Fruit fly (Drosophila melanogaster): Measurements from ENCODE around the gene pinta.

The pinta gene

dm6 chr3R:22411879-22412587 lies 12.7 kb downstream of the pinta start:
- TF ChIP-seq kay (GFP tag; ENCODE audit: borderline replicate concordance) (peak; percentile 14), CG5204 (GFP tag; optimal IDR thresholded peaks at IDR 0.05) (no peak), cnc (optimal IDR thresholded peaks at IDR 0.05) (no peak), CG7101 (tag; optimal IDR thresholded peaks at IDR 0.05) (no peak), CG12768 (GFP tag; optimal IDR thresholded peaks at IDR 0.05) (peak; percentile 7), Clk (GFP tag; optimal IDR thresholded peaks at IDR 0.05) (no peak), Crg-1 (GFP tag; optimal IDR thresholded peaks at IDR 0.05) (no peak), cic (GFP tag; optimal IDR thresholded peaks at IDR 0.05) (peak; percentile 55), CG11617 (GFP tag; optimal IDR thresholded peaks at IDR 0.05) (no peak), ovo (GFP tag; optimal IDR thresholded peaks at IDR 0.05) (no peak), tj (GFP tag; optimal IDR thresholded peaks at IDR 0.05) (no peak), CG33017 (tag; optimal IDR thresholded peaks at IDR 0.05) (no peak), Hr96 (GFP tag; optimal IDR thresholded peaks at IDR 0.05) (peak; percentile 12), CG7045 (GFP tag; optimal IDR thresholded peaks at IDR 0.05) (no peak), Mnt (GFP tag; optimal IDR thresholded peaks at IDR 0.05) (peak; percentile 20), toe (GFP tag; optimal IDR thresholded peaks at IDR 0.05) (no peak)

DNA sequence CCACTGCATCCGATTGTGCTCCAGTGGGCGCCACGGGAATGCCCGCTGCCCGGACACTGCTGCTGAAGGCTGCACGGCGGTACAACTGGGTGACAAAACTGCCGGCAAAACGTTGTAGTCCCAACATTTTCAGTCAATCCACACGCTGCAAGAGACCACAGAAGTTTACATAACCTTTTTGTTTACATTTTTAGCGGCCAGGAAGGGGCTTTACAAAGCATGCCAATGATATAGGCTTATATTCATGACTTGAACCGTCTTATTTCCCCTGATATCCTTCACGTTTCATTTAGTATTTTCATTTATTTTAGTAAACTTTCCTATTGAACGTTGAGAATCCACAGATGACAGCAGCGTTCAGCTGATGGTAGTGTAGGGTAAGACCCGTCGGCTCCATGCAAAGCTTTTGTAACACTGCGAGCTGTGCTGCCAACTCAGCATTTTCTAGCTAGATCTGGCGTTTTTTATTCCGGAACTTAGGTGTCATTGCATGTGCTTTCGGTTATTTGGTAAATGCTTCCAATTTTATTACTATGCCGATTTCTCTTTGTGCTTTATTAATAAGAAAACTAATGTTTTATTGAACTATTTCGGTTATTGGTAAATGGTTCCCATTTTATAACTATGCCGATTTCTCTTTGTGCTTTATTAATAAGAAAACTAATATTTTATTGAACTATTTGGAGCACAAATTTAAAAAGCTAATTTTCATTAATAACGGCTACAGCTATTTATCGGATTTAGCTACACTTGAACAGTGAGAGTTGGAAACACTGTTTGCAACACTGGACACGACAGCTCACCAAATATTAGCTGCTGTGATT lies 14.0 kb downstream of the pinta start, which contains the start of the genes CG13850 and lqfR:
Gene CG13850 (minus strand): TSS at position 379 of the 824 bp plus-strand sequence.
Gene lqfR (plus strand): TSS at position 765 of the 824 bp plus-strand sequence.
- TF ChIP-seq pad (GFP tag; optimal IDR thresholded peaks at IDR 0.05) (peak; percentile 87), CG7101 (tag; optimal IDR thresholded peaks at IDR 0.05) (peak; percentile 81), cnc (optimal IDR thresholded peaks at IDR 0.05) (no peak), ovo (GFP tag; optimal IDR thresholded peaks at IDR 0.05) (peak; percentile 80), Clk (GFP tag; optimal IDR thresholded peaks at IDR 0.05) (peak; percentile 73), CG11617 (GFP tag; optimal IDR thresholded peaks at IDR 0.05) (peak; percentile 84), kay (GFP tag; ENCODE audit: borderline replicate concordance) (peak; percentile 95), Mnt (GFP tag; optimal IDR thresholded peaks at IDR 0.05) (peak; percentile 77), Crg-1 (GFP tag; optimal IDR thresholded peaks at IDR 0.05) (peak; percentile 89), CG14711 (tag; optimal IDR thresholded peaks at IDR 0.05) (peak; percentile 65), CG1620 (GFP tag; optimal IDR thresholded peaks at IDR 0.05) (peak; percentile 88), CG5204 (GFP tag; optimal IDR thresholded peaks at IDR 0.05) (peak; percentile 85), CG33017 (tag; optimal IDR thresholded peaks at IDR 0.05) (peak; percentile 61), CG7045 (GFP tag; optimal IDR thresholded peaks at IDR 0.05) (peak; percentile 69), CG12768 (GFP tag; optimal IDR thresholded peaks at IDR 0.05) (peak; percentile 88), toe (GFP tag; optimal IDR thresholded peaks at IDR 0.05) (peak; percentile 92), bab1 (GFP tag; optimal IDR thresholded peaks at IDR 0.05) (peak; percentile 25), cic (GFP tag; optimal IDR thresholded peaks at IDR 0.05) (peak; percentile 49), Hr96 (GFP tag; optimal IDR thresholded peaks at IDR 0.05) (peak; percentile 84), tj (GFP tag; optimal IDR thresholded peaks at IDR 0.05) (peak; percentile 57)

dm6 chr3R:22405639-22406038 lies 19.1 kb downstream of the pinta start, which contains the start of gene CG13855:
Gene CG13855, plus strand, starts transcription at chr3R:22405939.
- no peak for TF ChIP-seq bab1 (GFP tag; optimal IDR thresholded peaks at IDR 0.05)
- no peak for TF ChIP-seq cnc (optimal IDR thresholded peaks at IDR 0.05)
- no peak for TF ChIP-seq toe (GFP tag; optimal IDR thresholded peaks at IDR 0.05)
- TF ChIP-seq Crg-1 (GFP tag; optimal IDR thresholded peaks at IDR 0.05) = no peak
- no peak for TF ChIP-seq CG5204 (GFP tag; optimal IDR thresholded peaks at IDR 0.05)
- no peak for TF ChIP-seq tj (GFP tag; optimal IDR thresholded peaks at IDR 0.05)
- TF ChIP-seq CG11617 (GFP tag; optimal IDR thresholded peaks at IDR 0.05) = no peak
- no peak for TF ChIP-seq CG1620 (GFP tag; optimal IDR thresholded peaks at IDR 0.05)
- no peak for TF ChIP-seq pad (GFP tag; optimal IDR thresholded peaks at IDR 0.05)
- TF ChIP-seq CG7045 (GFP tag; optimal IDR thresholded peaks at IDR 0.05) = no peak
- no peak for TF ChIP-seq Clk (GFP tag; optimal IDR thresholded peaks at IDR 0.05)
- no peak for TF ChIP-seq kay (GFP tag; ENCODE audit: borderline replicate concordance)
- no peak for TF ChIP-seq cic (GFP tag; optimal IDR thresholded peaks at IDR 0.05)
- no peak for TF ChIP-seq CG14711 (tag; optimal IDR thresholded peaks at IDR 0.05)
- TF ChIP-seq CG33017 (tag; optimal IDR thresholded peaks at IDR 0.05) = no peak
- no peak for TF ChIP-seq Hr96 (GFP tag; optimal IDR thresholded peaks at IDR 0.05)
- TF ChIP-seq ovo (GFP tag; optimal IDR thresholded peaks at IDR 0.05) = no peak
- no peak for TF ChIP-seq CG12768 (GFP tag; optimal IDR thresholded peaks at IDR 0.05)
- no peak for TF ChIP-seq Mnt (GFP tag; optimal IDR thresholded peaks at IDR 0.05)
- TF ChIP-seq CG7101 (tag; optimal IDR thresholded peaks at IDR 0.05) = no peak

DNA sequence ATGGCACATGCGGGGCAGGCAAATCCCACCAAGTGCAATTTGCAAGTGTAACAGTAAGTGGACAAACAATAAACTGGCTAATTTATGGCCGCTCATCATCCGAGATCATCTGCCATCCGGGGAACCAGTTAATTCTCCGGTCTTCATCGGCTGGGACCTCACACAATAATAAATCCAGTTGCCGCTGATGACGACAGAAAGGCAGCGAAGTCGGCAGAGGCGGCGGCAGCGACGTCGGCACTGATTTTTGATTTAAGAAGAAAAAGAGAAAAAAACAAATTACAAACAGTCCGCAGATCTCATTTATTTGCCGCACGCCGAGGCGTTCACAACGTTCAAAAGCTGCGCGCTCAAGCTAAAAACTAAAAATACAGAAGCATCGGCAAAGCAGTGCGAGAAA lies 22.4 kb downstream of the pinta start, which contains the start of gene CG13856:
Gene CG13856 (plus strand): TSS at position 301 of the 400 bp plus-strand sequence.
- no peak for TF ChIP-seq Crg-1 (GFP tag; optimal IDR thresholded peaks at IDR 0.05)
- TF ChIP-seq Hr96 (GFP tag; optimal IDR thresholded peaks at IDR 0.05) = no peak
- no peak for TF ChIP-seq cnc (optimal IDR thresholded peaks at IDR 0.05)
- TF ChIP-seq CG1620 (GFP tag; optimal IDR thresholded peaks at IDR 0.05) = no peak
- TF ChIP-seq toe (GFP tag; optimal IDR thresholded peaks at IDR 0.05) = no peak
- TF ChIP-seq pad (GFP tag; optimal IDR thresholded peaks at IDR 0.05) = no peak
- TF ChIP-seq ovo (GFP tag; optimal IDR thresholded peaks at IDR 0.05) = no peak

- TF ChIP-seq toe (GFP tag; optimal IDR thresholded peaks at IDR 0.05) (no peak), Crg-1 (GFP tag; optimal IDR thresholded peaks at IDR 0.05) (no peak), kay (GFP tag; ENCODE audit: borderline replicate concordance) (no peak), bab1 (GFP tag; optimal IDR thresholded peaks at IDR 0.05) (no peak), Mnt (GFP tag; optimal IDR thresholded peaks at IDR 0.05) (no peak), CG12768 (GFP tag; optimal IDR thresholded peaks at IDR 0.05) (no peak), Hr96 (GFP tag; optimal IDR thresholded peaks at IDR 0.05) (no peak), CG11617 (GFP tag; optimal IDR thresholded peaks at IDR 0.05) (no peak), CG33017 (tag; optimal IDR thresholded peaks at IDR 0.05) (no peak)
These were observed 24.5 kb downstream of the pinta start for dm6 chr3R:22400246-22400645.

Data from whole organism, adult.